Worm (Caenorhabditis elegans): ENCODE data around the gene Y82E9BR.6.

Y82E9BR.6 gene

ce11 chrIII:1428448-1428847 is 47.4 kb downstream of the Y82E9BR.6 start:
- TF ChIP-seq W03F9.2 (tag; optimal IDR thresholded peaks at IDR 0.05), result no peak
- TF ChIP-seq dao-5 (tag; optimal IDR thresholded peaks at IDR 0.05), result no peak
- TF ChIP-seq him-1 (tag; optimal IDR thresholded peaks at IDR 0.05), result no peak

ce11 chrIII:1429275-1429674 is 48.3 kb downstream of the Y82E9BR.6 start:
- TF ChIP-seq him-1 (tag; optimal IDR thresholded peaks at IDR 0.05) (no peak), dao-5 (tag; optimal IDR thresholded peaks at IDR 0.05) (no peak), W03F9.2 (tag; optimal IDR thresholded peaks at IDR 0.05) (no peak)

ce11 chrIII:1429920-1430437 is 49.0 kb downstream of the Y82E9BR.6 start:
- no peak for TF ChIP-seq him-1 (tag; optimal IDR thresholded peaks at IDR 0.05)
- TF ChIP-seq W03F9.2 (tag; optimal IDR thresholded peaks at IDR 0.05), result no peak
- TF ChIP-seq dao-5 (tag; optimal IDR thresholded peaks at IDR 0.05), result no peak

Data from whole organism, L4/young adult.